Worm (Caenorhabditis elegans) whole organism, L2 larva: ENCODE results near the gene T03E6.9.

Experiments
- C34F6.9 ChIP-seq: fragments of 150-350 bp; optimal IDR thresholded peaks from 2 replicates; lab custom pipeline; 2014; ENCODE audit warnings: missing biosample characterization, missing genetic modification characterization
- aly-2 ChIP-seq: fragments of 150-350 bp; optimal IDR thresholded peaks from 2 replicates; lab custom pipeline; 2014; ENCODE audit warnings: missing biosample characterization, missing genetic modification characterization
- ceh-82 ChIP-seq: fragments of 150-350 bp; optimal IDR thresholded peaks from 2 replicates; lab custom pipeline; 2014; ENCODE audit warnings: missing biosample characterization, missing genetic modification characterization
- elt-3 ChIP-seq: sonication (generic microtip); optimal IDR thresholded peaks from 2 replicates; lab custom pipeline; 2017; ENCODE audit warnings: missing biosample characterization, missing genetic modification characterization
- nhr-77 ChIP-seq: fragments of 150-350 bp; optimal IDR thresholded peaks from 2 replicates; lab custom pipeline; 2014; ENCODE audit warnings: missing biosample characterization, missing genetic modification characterization
- skn-1 ChIP-seq: sonication (generic microtip); optimal IDR thresholded peaks from 2 replicates; lab custom pipeline; 2017; ENCODE audit warnings: missing biosample characterization, missing genetic modification characterization
- snpc-4 ChIP-seq: fragments of 150-350 bp; optimal IDR thresholded peaks from 2 replicates; lab custom pipeline; 2014; ENCODE audit warnings: missing biosample characterization, missing genetic modification characterization
- unc-39 ChIP-seq: fragments of 150-350 bp; optimal IDR thresholded peaks from 2 replicates; lab custom pipeline; 2014; ENCODE audit warnings: missing biosample characterization, missing genetic modification characterization

- TF ChIP-seq skn-1 (no peak), elt-3 (tag; lab: Kevin White, UChicago) (no peak), snpc-4 (tag; lab: Kevin White, UChicago) (no peak), unc-39 (tag; lab: Kevin White, UChicago) (no peak), ceh-82 (no peak), nhr-77 (no peak), C34F6.9 (tag; lab: Kevin White, UChicago) (no peak), aly-2 (no peak)
Measured at ce11 chrV:16645201-16645940, 44.8 kb upstream of the T03E6.9 start, which contains the start of gene W06G6.17.
